Worm (Caenorhabditis elegans): ENCODE measurements around the gene bus-5.

Gene bus-5

DNA sequence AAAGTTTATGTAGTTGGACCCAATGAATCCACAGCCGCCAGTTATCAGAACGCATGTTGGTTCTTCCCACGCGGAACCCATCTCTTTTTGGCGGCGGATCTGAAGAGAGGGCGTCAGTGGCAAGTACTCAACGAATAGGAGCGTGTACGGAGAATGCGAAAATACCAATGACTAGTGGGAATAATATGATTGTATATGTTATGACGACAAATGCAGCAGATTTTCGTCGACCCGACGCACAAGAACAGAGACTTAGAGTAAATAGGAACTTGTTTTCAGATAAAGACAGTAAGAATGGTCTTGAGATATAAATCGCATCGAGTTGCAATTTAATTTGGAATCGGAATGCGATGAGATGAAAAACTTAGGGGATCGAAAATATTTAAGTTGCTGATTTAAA is at the start of gene bus-5:
Gene bus-5 (minus strand): TSS at position 101 of the 400 bp plus-strand sequence.
- TF ChIP-seq C04F5.9 (tag; optimal IDR thresholded peaks at IDR 0.05), result no peak

DNA sequence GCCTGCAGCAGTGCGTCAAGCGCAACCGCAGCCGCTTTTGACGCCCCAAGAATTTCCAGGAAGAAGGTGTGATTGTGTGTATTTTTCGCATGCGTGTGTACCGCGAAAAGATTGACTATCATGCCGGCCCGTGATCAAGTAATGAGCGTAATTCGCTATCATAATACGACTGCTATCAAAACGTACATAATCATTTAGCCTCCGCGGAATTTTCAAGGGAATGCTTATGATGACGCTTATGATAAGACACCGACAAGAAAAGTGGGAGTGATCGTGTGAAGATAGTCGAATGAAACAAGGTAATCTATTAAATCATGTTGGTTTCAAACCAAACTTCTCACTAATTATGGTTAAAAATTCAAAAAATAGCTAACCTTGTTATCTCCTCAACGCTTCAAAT is 45.0 kb upstream of the bus-5 start:
- TF ChIP-seq C04F5.9 (tag; optimal IDR thresholded peaks at IDR 0.05) (no peak), nhr-85 (tag) (peak; percentile 36), elt-3 (tag; optimal IDR thresholded peaks at IDR 0.05) (peak in 1 of 6 experiments; percentile 50), irx-1 (tag; optimal IDR thresholded peaks at IDR 0.05) (no peak), elt-2 (tag; optimal IDR thresholded peaks at IDR 0.05) (peak; percentile 78), snu-23 (GFP tag; optimal IDR thresholded peaks at IDR 0.05) (no peak)

- TF ChIP-seq blmp-1 (tag; optimal IDR thresholded peaks at IDR 0.05) (peak; percentile 70), ces-1 (GFP tag; optimal IDR thresholded peaks at IDR 0.05) (no peak)
These were observed 40.9 kb upstream of the bus-5 start for ce11 chrX:2153780-2154179.

- TF ChIP-seq nhr-85 (tag) (peak; percentile 71), C04F5.9 (tag; optimal IDR thresholded peaks at IDR 0.05) (no peak), blmp-1 (tag; optimal IDR thresholded peaks at IDR 0.05) (peak; percentile 87), elt-3 (tag; optimal IDR thresholded peaks at IDR 0.05) (peak in 1 of 6 experiments; percentile 32)
These were observed 39.2 kb upstream of the bus-5 start for ce11 chrX:2152062-2152461.

- TF ChIP-seq lin-39 (tag; optimal IDR thresholded peaks at IDR 0.05) (no peak), nhr-76 (tag; optimal IDR thresholded peaks at IDR 0.05) (no peak), sup-37 (GFP tag; optimal IDR thresholded peaks at IDR 0.05) (no peak), jun-1 (tag; optimal IDR thresholded peaks at IDR 0.05) (no peak), mdl-1 (tag; optimal IDR thresholded peaks at IDR 0.05) (no peak), ztf-4 (tag; optimal IDR thresholded peaks at IDR 0.05) (no peak), nhr-11 (tag; optimal IDR thresholded peaks at IDR 0.05) (no peak), hlh-17 (GFP tag; optimal IDR thresholded peaks at IDR 0.05; ENCODE audit: borderline replicate concordance) (no peak), vab-15 (tag; optimal IDR thresholded peaks at IDR 0.05) (no peak), ceh-90 (tag; optimal IDR thresholded peaks at IDR 0.05) (no peak), ceh-63 (GFP tag; optimal IDR thresholded peaks at IDR 0.05) (no peak), ama-1 (optimal IDR thresholded peaks at IDR 0.05) (no peak), unc-98 (GFP tag; IDR thresholded peaks at IDR 0.05) (no peak), pqm-1 (tag; optimal IDR thresholded peaks at IDR 0.05) (no peak), efl-1 (optimal IDR thresholded peaks at IDR 0.05) (no peak), efl-1 (GFP tag; optimal IDR thresholded peaks at IDR 0.05 in 1 of 2) (no peak)
These were observed 37.1 kb upstream of the bus-5 start, which contains the start of gene npax-2 for ce11 chrX:2150006-2150405. TSS of gene npax-2 (minus strand) at chrX:2150106.

DNA sequence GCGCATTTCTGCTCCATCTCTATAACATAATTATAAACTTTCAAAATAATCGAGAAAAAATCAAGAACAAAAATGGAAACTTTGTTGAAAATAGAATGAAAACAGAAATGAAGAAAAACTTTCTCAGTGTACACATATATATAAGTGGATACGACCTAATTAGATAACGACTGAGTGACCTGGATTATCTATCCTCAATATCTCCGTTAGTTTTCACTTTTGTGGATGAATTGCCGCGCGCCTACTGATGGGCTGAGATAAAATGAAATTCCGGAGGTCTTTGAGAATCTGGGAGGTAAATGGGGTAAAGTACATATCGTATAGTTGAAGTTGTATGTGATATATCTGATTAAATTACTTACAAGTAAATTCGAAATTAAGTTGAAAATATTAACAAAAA is 32.7 kb upstream of the bus-5 start, which contains the start of gene dpy-3:
Gene dpy-3 (minus strand): TSS at position 19 of the 400 bp plus-strand sequence.
- TF ChIP-seq nhr-19 (GFP tag; conservative IDR thresholded peaks at IDR 0.05), result no peak
- TF ChIP-seq ztf-11 (tag; optimal IDR thresholded peaks at IDR 0.05), result no peak
- no peak for TF ChIP-seq zip-4 (GFP tag; optimal IDR thresholded peaks at IDR 0.05)
- TF ChIP-seq nhr-71 (tag; optimal IDR thresholded peaks at IDR 0.05), result no peak
- TF ChIP-seq blmp-1 (tag; optimal IDR thresholded peaks at IDR 0.05), result peak; percentile 98
- no peak for TF ChIP-seq lin-14 (GFP tag; optimal IDR thresholded peaks at IDR 0.05)
- no peak for TF ChIP-seq ceh-82 (tag; optimal IDR thresholded peaks at IDR 0.05)

ce11 chrX:2144875-2145274 is 32.0 kb upstream of the bus-5 start:
- TF ChIP-seq mep-1 (tag; optimal IDR thresholded peaks at IDR 0.05) (no peak), dsc-1 (tag; optimal IDR thresholded peaks at IDR 0.05) (no peak), ceh-82 (tag; optimal IDR thresholded peaks at IDR 0.05) (no peak), pqm-1 (tag; optimal IDR thresholded peaks at IDR 0.05) (no peak)

Data from whole organism, L1 larva.